Fruit fly (Drosophila melanogaster) whole organism, embryonic: ENCODE data around the gene CG33490.

Source experiments
- Antp ChIP-seq: fragments of 200-800 bp; sonication (Bioruptor generic); optimal IDR thresholded peaks from 3 replicates; lab custom pipeline; 2016; ENCODE audit warnings: missing biosample characterization, missing genetic modification characterization
- CG10431 ChIP-seq: fragments of 200-800 bp; sonication (Bioruptor generic); optimal IDR thresholded peaks from 3 replicates; lab custom pipeline; 2018; ENCODE audit warnings: missing biosample characterization, mild to moderate bottlenecking, missing genetic modification characterization
- CG10543 ChIP-seq: fragments of 200-800 bp; sonication (Bioruptor generic); optimal IDR thresholded peaks from 3 replicates; lab custom pipeline; 2017; ENCODE audit warnings: missing biosample characterization, mild to moderate bottlenecking, missing genetic modification characterization, moderate library complexity
- CG11398 ChIP-seq: fragments of 200-800 bp; sonication (Bioruptor generic); optimal IDR thresholded peaks from 2 replicates; lab custom pipeline; 2016; ENCODE audit warnings: missing biosample characterization, missing genetic modification characterization
- CG11695 ChIP-seq: fragments of 200-800 bp; sonication (Bioruptor generic); IDR thresholded peaks from 3 replicates; pipeline ENCODE4 v1.3.6; 2022; ENCODE audit warnings: missing biosample characterization, missing genetic modification characterization
- CG12236 ChIP-seq: fragments of 200-800 bp; sonication (Bioruptor generic); optimal IDR thresholded peaks from 2 replicates; lab custom pipeline; 2016; ENCODE audit warnings: missing biosample characterization, missing genetic modification characterization
- CG12744 ChIP-seq: fragments of 200-800 bp; sonication (Bioruptor generic); optimal IDR thresholded peaks from 2 replicates; lab custom pipeline; 2016; ENCODE audit warnings: missing biosample characterization, missing genetic modification characterization
- CG13287 ChIP-seq: fragments of 200-800 bp; sonication (Bioruptor generic); IDR thresholded peaks from 2 replicates; pipeline ENCODE4 v1.3.6; 2022; ENCODE audit warnings: missing biosample characterization, missing genetic modification characterization; ENCODE audit not compliant: partially characterized antibody
- CG14014 ChIP-seq: fragments of 200-800 bp; sonication (Bioruptor generic); IDR thresholded peaks from 2 replicates; pipeline ENCODE4 v1.3.6; 2022; ENCODE audit warnings: missing biosample characterization, missing genetic modification characterization
- CG18599 ChIP-seq: fragments of 200-800 bp; sonication (Bioruptor generic); optimal IDR thresholded peaks from 3 replicates; lab custom pipeline; 2017; ENCODE audit warnings: missing biosample characterization, missing genetic modification characterization, mild to moderate bottlenecking, moderate library complexity, missing genetic modification reagents
- CG2875 ChIP-seq: fragments of 200-800 bp; sonication (Bioruptor generic); optimal IDR thresholded peaks from 2 replicates; lab custom pipeline; 2017; ENCODE audit warnings: missing biosample characterization, mild to moderate bottlenecking, missing genetic modification characterization, missing genetic modification reagents
- CG30020 ChIP-seq: fragments of 200-800 bp; optimal IDR thresholded peaks from 2 replicates; lab custom pipeline; 2019; ENCODE audit warnings: missing biosample characterization, mild to moderate bottlenecking, missing genetic modification characterization, moderate library complexity
- CG32532 ChIP-seq: fragments of 200-800 bp; sonication (Bioruptor generic); IDR thresholded peaks from 2 replicates; pipeline ENCODE4 v1.3.6; 2022; ENCODE audit warnings: missing biosample characterization, missing genetic modification characterization
- CG33557 ChIP-seq: fragments of 200-800 bp; sonication (Bioruptor generic); optimal IDR thresholded peaks from 2 replicates; lab custom pipeline; 2019; ENCODE audit warnings: missing biosample characterization, mild to moderate bottlenecking, missing genetic modification characterization, moderate library complexity
- CG4328 ChIP-seq: fragments of 200-800 bp; sonication (Bioruptor generic); optimal IDR thresholded peaks from 3 replicates; lab custom pipeline; 2017; ENCODE audit warnings: missing biosample characterization, missing genetic modification reagents, missing genetic modification characterization
- CG5180 ChIP-seq: fragments of 200-800 bp; sonication (Bioruptor generic); optimal IDR thresholded peaks from 3 replicates; lab custom pipeline; 2017; ENCODE audit warnings: missing biosample characterization, missing genetic modification characterization, mild to moderate bottlenecking, moderate library complexity, missing genetic modification reagents
- CG6791 ChIP-seq: fragments of 200-800 bp; sonication (Bioruptor generic); IDR thresholded peaks from 3 replicates; pipeline ENCODE4 v1.3.6; 2022; ENCODE audit warnings: missing biosample characterization, missing genetic modification characterization; ENCODE audit not compliant: partially characterized antibody
- CG8089 ChIP-seq: fragments of 200-800 bp; sonication (Bioruptor generic); optimal IDR thresholded peaks from 3 replicates; lab custom pipeline; 2016; ENCODE audit warnings: missing biosample characterization, missing genetic modification characterization
- CG8924 ChIP-seq: fragments of 200-800 bp; optimal IDR thresholded peaks from 3 replicates; lab custom pipeline; 2019; ENCODE audit warnings: missing biosample characterization, mild to moderate bottlenecking, missing genetic modification characterization, moderate library complexity
- CG9797 ChIP-seq: fragments of 200-800 bp; sonication (Bioruptor generic); optimal IDR thresholded peaks from 3 replicates; lab custom pipeline; 2018; ENCODE audit warnings: missing biosample characterization, mild to moderate bottlenecking, missing genetic modification characterization
- CG9932 ChIP-seq: fragments of 200-800 bp; sonication (Bioruptor generic); IDR thresholded peaks from 2 replicates; pipeline ENCODE4 v1.3.6; 2022; ENCODE audit warnings: missing biosample characterization, missing genetic modification characterization
- Deaf1 ChIP-seq: fragments of 200-800 bp; optimal IDR thresholded peaks from 3 replicates; lab custom pipeline; 2019; ENCODE audit warnings: missing biosample characterization, mild to moderate bottlenecking, missing genetic modification characterization, moderate library complexity
- Drgx ChIP-seq: fragments of 200-800 bp; sonication (Bioruptor generic); IDR thresholded peaks from 2 replicates; pipeline ENCODE4 v1.3.6; 2022; ENCODE audit warnings: missing biosample characterization, missing genetic modification characterization
- Eip74EF ChIP-seq, 2 experiments: fragments of 200-800 bp in 1 of 2; fragments of >200 bp in 1 of 2; sonication (Bioruptor generic) in 1 of 2; optimal IDR thresholded peaks; 2 replicates each; lab custom pipeline; 2017 to 2019; ENCODE audit warnings: missing biosample characterization in 2 of 2, missing genetic modification characterization in 2 of 2, mild to moderate bottlenecking in 1 of 2, moderate library complexity in 1 of 2
- Hey ChIP-seq: fragments of 200-800 bp; sonication (Bioruptor generic); optimal IDR thresholded peaks from 3 replicates; lab custom pipeline; 2018; ENCODE audit warnings: missing biosample characterization, mild to moderate bottlenecking, missing genetic modification characterization
- Mrtf ChIP-seq: fragments of 200-800 bp; sonication (Bioruptor generic); IDR thresholded peaks from 3 replicates; pipeline ENCODE4 v1.3.6; 2022; ENCODE audit warnings: missing biosample characterization, missing genetic modification characterization
- Rx ChIP-seq: fragments of 200-800 bp; sonication (Bioruptor generic); IDR thresholded peaks from 2 replicates; pipeline ENCODE4 v1.3.6; 2022; ENCODE audit warnings: missing biosample characterization, missing genetic modification characterization
- Vsx1 ChIP-seq: fragments of 200-800 bp; sonication (Bioruptor generic); optimal IDR thresholded peaks from 2 replicates; lab custom pipeline; 2017; ENCODE audit warnings: missing biosample characterization, mild to moderate bottlenecking, missing genetic modification characterization, missing genetic modification reagents
- Xrp1 ChIP-seq: fragments of 200-800 bp; sonication (Bioruptor generic); IDR thresholded peaks from 2 replicates; pipeline ENCODE4 v1.3.6; 2022; ENCODE audit warnings: missing biosample characterization, missing genetic modification characterization
- ac ChIP-seq: fragments of 200-800 bp; sonication (Bioruptor generic); optimal IDR thresholded peaks from 3 replicates; lab custom pipeline; 2017; ENCODE audit warnings: missing biosample characterization, mild to moderate bottlenecking, missing genetic modification characterization
- ase ChIP-seq: fragments of 200-800 bp; sonication (Bioruptor generic); IDR thresholded peaks from 3 replicates; pipeline ENCODE4 v1.3.6; 2022; ENCODE audit warnings: missing biosample characterization, missing genetic modification characterization
- bcd ChIP-seq: fragments of 200-800 bp; sonication (Bioruptor generic); optimal IDR thresholded peaks from 2 replicates; lab custom pipeline; 2017; ENCODE audit warnings: missing biosample characterization, mild to moderate bottlenecking, missing genetic modification characterization
- cad ChIP-seq: fragments of >200 bp; optimal IDR thresholded peaks from 2 replicates; lab custom pipeline; 2017; ENCODE audit warnings: missing biosample characterization, missing genetic modification characterization
- cg ChIP-seq: fragments of 200-800 bp; sonication (Bioruptor generic); optimal IDR thresholded peaks from 3 replicates; lab custom pipeline; 2019; ENCODE audit warnings: missing biosample characterization, mild to moderate bottlenecking, missing genetic modification characterization, moderate library complexity
- chinmo ChIP-seq: fragments of 200-800 bp; sonication (Bioruptor generic); IDR thresholded peaks from 4 replicates; pipeline ENCODE4 v1.3.6; 2022; ENCODE audit warnings: missing biosample characterization, missing genetic modification characterization; ENCODE audit not compliant: partially characterized antibody
- crol ChIP-seq: fragments of 200-800 bp; sonication (Bioruptor generic); IDR thresholded peaks from 2 replicates; pipeline ENCODE4 v1.3.6; 2022; ENCODE audit warnings: missing biosample characterization, missing genetic modification characterization
- crp ChIP-seq, 2 experiments: fragments of 200-800 bp; sonication (Bioruptor generic); optimal IDR thresholded peaks; 2 replicates in 1 of 2; 3 replicates in 1 of 2; lab custom pipeline; 2017; ENCODE audit warnings: missing biosample characterization in 2 of 2, missing genetic modification characterization in 2 of 2, mild to moderate bottlenecking in 1 of 2, moderate library complexity in 1 of 2
- gcm ChIP-seq: fragments of 200-800 bp; sonication (Bioruptor generic); optimal IDR thresholded peaks from 2 replicates; lab custom pipeline; 2019; ENCODE audit warnings: missing biosample characterization, mild to moderate bottlenecking, missing genetic modification characterization, moderate library complexity
- kay ChIP-seq: fragments of 200-800 bp; sonication (Bioruptor generic); optimal IDR thresholded peaks from 2 replicates; lab custom pipeline; 2016; ENCODE audit warnings: missing biosample characterization, missing genetic modification characterization
- lilli ChIP-seq: fragments of 200-800 bp; sonication (Bioruptor generic); optimal IDR thresholded peaks from 3 replicates; lab custom pipeline; 2016; ENCODE audit warnings: missing biosample characterization, missing genetic modification characterization
- mld ChIP-seq: fragments of 200-800 bp; sonication (Bioruptor generic); IDR thresholded peaks from 3 replicates; pipeline ENCODE4 v1.3.6; 2022; ENCODE audit warnings: missing biosample characterization, missing genetic modification characterization; ENCODE audit not compliant: partially characterized antibody
- nerfin-2 ChIP-seq: fragments of 200-800 bp; sonication (Bioruptor generic); IDR thresholded peaks from 2 replicates; pipeline ENCODE4 v1.3.6; 2022; ENCODE audit warnings: missing biosample characterization, missing genetic modification characterization; ENCODE audit not compliant: partially characterized antibody
- pros ChIP-seq: fragments of 200-800 bp; sonication (Bioruptor generic); optimal IDR thresholded peaks from 3 replicates; lab custom pipeline; 2019; ENCODE audit warnings: missing biosample characterization, mild to moderate bottlenecking, missing genetic modification characterization, moderate library complexity
- pum ChIP-seq: fragments of 200-800 bp; sonication (Bioruptor generic); optimal IDR thresholded peaks from 2 replicates; lab custom pipeline; 2016; ENCODE audit warnings: missing biosample characterization, missing genetic modification characterization
- row ChIP-seq: fragments of 200-800 bp; sonication (Bioruptor generic); IDR thresholded peaks from 3 replicates; pipeline ENCODE4 v1.3.6; 2022; ENCODE audit warnings: missing biosample characterization, missing genetic modification characterization
- sr ChIP-seq: fragments of 200-800 bp; sonication (Bioruptor generic); IDR thresholded peaks from 3 replicates; pipeline ENCODE4 v1.3.6; 2022; ENCODE audit warnings: missing biosample characterization, missing genetic modification characterization
- trh ChIP-seq: fragments of 200-800 bp; sonication (Bioruptor generic); optimal IDR thresholded peaks from 2 replicates; lab custom pipeline; 2016; ENCODE audit warnings: missing biosample characterization, missing genetic modification characterization
- tup ChIP-seq: fragments of 200-800 bp; sonication (Bioruptor generic); optimal IDR thresholded peaks from 2 replicates; lab custom pipeline; 2016; ENCODE audit warnings: missing biosample characterization, mild to moderate bottlenecking, missing genetic modification characterization, moderate library complexity

The CG33490 gene

dm6 chr3L:11536767-11537419, 37.6 kb downstream of the CG33490 start (continued):
- TF ChIP-seq ase (GFP tag; lab: Robert Waterston, UW) (no peak), bcd (GFP tag; lab: Kevin White, UChicago) (peak; percentile 2), row (GFP tag; lab: Robert Waterston, UW) (peak; percentile 17; the same call in 2 of the 3 replicates), sr (GFP tag; lab: Robert Waterston, UW) (no peak), pros (no peak), chinmo (0 out of 4 replicates have a peak, but pooled peaks have one; percentile 75), mld (GFP tag; lab: Robert Waterston, UW) (no peak), CG18599 (GFP tag; lab: Kevin White, UChicago) (no peak), CG5180 (no peak), CG12236 (no peak), CG32532 (GFP tag; lab: Robert Waterston, UW) (0 out of 2 replicates have a peak, but pooled peaks have one; percentile 9), ac (GFP tag; lab: Kevin White, UChicago) (no peak), Drgx (0 out of 2 replicates have a peak, but pooled peaks have one; percentile 23), pum (GFP tag; lab: Kevin White, UChicago) (no peak), Mrtf (no peak), CG14014 (GFP tag; lab: Robert Waterston, UW) (peak; percentile 25; the same call in 1 of the 2 replicates), CG13287 (GFP tag; lab: Robert Waterston, UW) (no peak), CG9797 (GFP tag; lab: Kevin White, UChicago) (no peak), kay (peak; percentile 79), Deaf1 (no peak), tup (GFP tag; lab: Kevin White, UChicago) (no peak), CG12744 (no peak), CG11398 (GFP tag; lab: Kevin White, UChicago) (no peak), trh (GFP tag; lab: Kevin White, UChicago) (no peak), CG10431 (no peak), CG11695 (GFP tag; lab: Robert Waterston, UW) (0 out of 3 replicates have a peak, but pooled peaks have one; percentile 22), CG2875 (GFP tag; lab: Kevin White, UChicago) (no peak), crp (GFP tag; optimal IDR thresholded peaks at IDR 0.05; lab: Kevin White, UChicago) (peak in 1 of 2 experiments; percentile 17), cg (GFP tag; lab: Kevin White, UChicago) (peak; percentile 65), nerfin-2 (GFP tag; lab: Robert Waterston, UW) (no peak), lilli (GFP tag; lab: Kevin White, UChicago) (no peak), CG9932 (peak; percentile 10; the same call in 1 of the 2 replicates), CG10543 (GFP tag; lab: Kevin White, UChicago) (peak; percentile 15), Hey (tag; lab: Kevin White, UChicago) (no peak), CG33557 (GFP tag; lab: Kevin White, UChicago) (no peak), CG8089 (GFP tag; lab: Kevin White, UChicago) (no peak), gcm (no peak), CG4328 (no peak), Antp (GFP tag; lab: Kevin White, UChicago) (no peak), CG6791 (GFP tag; lab: Robert Waterston, UW) (0 out of 3 replicates have a peak, but pooled peaks have one; percentile 8), CG30020 (tag; lab: Kevin White, UChicago) (no peak), Vsx1 (GFP tag; lab: Kevin White, UChicago) (peak; percentile 14), Rx (GFP tag; lab: Robert Waterston, UW) (no peak), Eip74EF (GFP tag; optimal IDR thresholded peaks at IDR 0.05; lab: Kevin White, UChicago) (peak in 1 of 2 experiments; percentile 4), CG8924 (no peak), Xrp1 (peak; percentile 16; the same call in 1 of the 2 replicates), crol (no peak), cad (GFP tag; lab: Kevin White, UChicago) (no peak)
